Worm (Caenorhabditis elegans) whole organism, L3 larva: ENCODE data around the gene C27D6.11.

Source experiments
- R02D3.7 ChIP-seq: fragments of 150-350 bp; optimal IDR thresholded peaks from 2 replicates; lab custom pipeline; 2014; ENCODE audit warnings: missing biosample characterization, missing genetic modification characterization
- ZK546.5 ChIP-seq: sonication (generic microtip); optimal IDR thresholded peaks from 2 replicates; lab custom pipeline; 2017; ENCODE audit warnings: missing biosample characterization, missing genetic modification characterization
- aly-2 ChIP-seq: fragments of 150-350 bp; optimal IDR thresholded peaks from 2 replicates; lab custom pipeline; 2014; ENCODE audit warnings: missing biosample characterization, missing genetic modification characterization
- ceh-16 ChIP-seq: sonication (generic microtip); optimal IDR thresholded peaks from 2 replicates; lab custom pipeline; 2017; ENCODE audit warnings: missing biosample characterization, missing genetic modification characterization
- ceh-9 ChIP-seq: sonication (generic microtip); optimal IDR thresholded peaks from 2 replicates; lab custom pipeline; 2018; ENCODE audit warnings: missing biosample characterization, missing genetic modification characterization
- egl-27 ChIP-seq: sonication (generic microtip); optimal IDR thresholded peaks from 4 replicates; lab custom pipeline; 2017; ENCODE audit warnings: missing biosample characterization, missing genetic modification reagents, missing genetic modification characterization
- elt-1 ChIP-seq: fragments of 150-350 bp; optimal IDR thresholded peaks from 2 replicates; lab custom pipeline; 2014; ENCODE audit warnings: missing biosample characterization, missing genetic modification characterization
- elt-2 ChIP-seq: sonication (generic microtip); optimal IDR thresholded peaks from 2 replicates; lab custom pipeline; 2016; ENCODE audit warnings: missing genetic modification reagents, mild to moderate bottlenecking, missing genetic modification characterization, missing compliant biosample characterization
- elt-3 ChIP-seq, 3 experiments: fragments of 150-350 bp in 1 of 3; sonication (generic microtip) in 2 of 3; optimal IDR thresholded peaks; 2 replicates in 2 of 3; 4 replicates in 1 of 3; lab custom pipeline; 2014 to 2017; ENCODE audit warnings: missing biosample characterization in 3 of 3, missing genetic modification characterization in 3 of 3
- eor-1 ChIP-seq, 2 experiments: fragments of 150-350 bp; optimal IDR thresholded peaks; 2 replicates each; lab custom pipeline; 2014 to 2018; ENCODE audit warnings: missing biosample characterization in 2 of 2, missing genetic modification characterization in 2 of 2
- fos-1 ChIP-seq: fragments of 150-350 bp; optimal IDR thresholded peaks from 2 replicates; lab custom pipeline; 2014; ENCODE audit warnings: missing biosample characterization, missing genetic modification characterization
- hmg-11 ChIP-seq: sonication (generic microtip); optimal IDR thresholded peaks from 2 replicates; lab custom pipeline; 2016; ENCODE audit warnings: missing genetic modification characterization, missing compliant biosample characterization
- jun-1 ChIP-seq: fragments of 150-350 bp; optimal IDR thresholded peaks from 2 replicates; lab custom pipeline; 2014; ENCODE audit warnings: missing biosample characterization, missing genetic modification reagents, missing genetic modification characterization
- lin-15B ChIP-seq: fragments of 150-350 bp; optimal IDR thresholded peaks from 2 replicates; lab custom pipeline; 2014; ENCODE audit warnings: missing biosample characterization, missing genetic modification characterization
- lin-39 ChIP-seq: fragments of 150-350 bp; optimal IDR thresholded peaks from 2 replicates; lab custom pipeline; 2018; ENCODE audit warnings: missing biosample characterization, missing genetic modification reagents, missing genetic modification characterization
- mml-1 ChIP-seq: fragments of 150-350 bp; sonication (generic microtip); optimal IDR thresholded peaks from 3 replicates; lab custom pipeline; 2014; ENCODE audit warnings: missing biosample characterization, missing genetic modification characterization
- nfya-1 ChIP-seq: sonication (generic microtip); optimal IDR thresholded peaks from 2 replicates; lab custom pipeline; 2017; ENCODE audit warnings: missing genetic modification characterization, mild to moderate bottlenecking, missing compliant biosample characterization, antibody characterized with exemption, moderate library complexity; ENCODE audit not compliant: insufficient read depth
- nhr-12 ChIP-seq: fragments of 150-350 bp; optimal IDR thresholded peaks from 2 replicates; lab custom pipeline; 2014; ENCODE audit warnings: missing biosample characterization, missing genetic modification characterization
- nhr-23 ChIP-seq: fragments of 150-350 bp; optimal IDR thresholded peaks from 2 replicates; lab custom pipeline; 2014; ENCODE audit warnings: missing biosample characterization, missing genetic modification reagents, missing genetic modification characterization
- nhr-237 ChIP-seq: fragments of 150-350 bp; optimal IDR thresholded peaks from 2 replicates; lab custom pipeline; 2014; ENCODE audit warnings: missing biosample characterization, missing genetic modification characterization
- nhr-25 ChIP-seq: sonication (generic microtip); optimal IDR thresholded peaks from 2 replicates; lab custom pipeline; 2017; ENCODE audit warnings: missing biosample characterization, missing genetic modification characterization
- nhr-28 ChIP-seq: fragments of 150-350 bp; optimal IDR thresholded peaks from 2 replicates; lab custom pipeline; 2014; ENCODE audit warnings: missing biosample characterization, missing genetic modification characterization
- nhr-76 ChIP-seq: fragments of 150-350 bp; sonication (generic microtip); optimal IDR thresholded peaks from 5 replicates; lab custom pipeline; 2014; ENCODE audit warnings: missing biosample characterization, missing genetic modification characterization
- nhr-77 ChIP-seq: fragments of 150-350 bp; optimal IDR thresholded peaks from 2 replicates; lab custom pipeline; 2014; ENCODE audit warnings: missing biosample characterization, missing genetic modification characterization
- pha-4 ChIP-seq: fragments of 150-350 bp; optimal IDR thresholded peaks from 2 replicates; lab custom pipeline; 2014; ENCODE audit warnings: missing biosample characterization, missing genetic modification reagents, missing genetic modification characterization
- pqm-1 ChIP-seq: fragments of 150-350 bp; optimal IDR thresholded peaks from 2 replicates; lab custom pipeline; 2017; ENCODE audit warnings: missing biosample characterization, missing genetic modification characterization, inconsistent platforms
- sea-2 ChIP-seq: fragments of 150-350 bp; sonication (generic microtip); optimal IDR thresholded peaks from 4 replicates; lab custom pipeline; 2014; ENCODE audit warnings: missing biosample characterization, missing genetic modification reagents, missing genetic modification characterization
- snpc-4 ChIP-seq: fragments of 150-350 bp; optimal IDR thresholded peaks from 2 replicates; lab custom pipeline; 2014; ENCODE audit warnings: missing biosample characterization, missing genetic modification characterization
- unc-39 ChIP-seq: sonication (generic microtip); optimal IDR thresholded peaks from 4 replicates; lab custom pipeline; 2017; ENCODE audit warnings: missing biosample characterization, missing genetic modification characterization
- unc-62 ChIP-seq: fragments of 150-350 bp; sonication (generic microtip); optimal IDR thresholded peaks from 4 replicates; lab custom pipeline; 2014; ENCODE audit warnings: missing biosample characterization, missing genetic modification reagents, missing genetic modification characterization
- zag-1 ChIP-seq: fragments of 150-350 bp; optimal IDR thresholded peaks from 2 replicates; lab custom pipeline; 2014; ENCODE audit warnings: missing biosample characterization, missing genetic modification characterization
- ztf-11 ChIP-seq: fragments of 150-350 bp; optimal IDR thresholded peaks from 2 replicates; lab custom pipeline; 2014; ENCODE audit warnings: missing biosample characterization, missing genetic modification characterization
- ztf-4 ChIP-seq: fragments of 150-350 bp; optimal IDR thresholded peaks from 2 replicates; lab custom pipeline; 2014; ENCODE audit warnings: missing biosample characterization, missing genetic modification characterization

The C27D6.11 gene

ce11 chrII:5200205-5200604, 39.2 kb upstream of the C27D6.11 start:
- TF ChIP-seq elt-2 (tag; lab: Kevin White, UChicago) (peak; percentile 40), snpc-4 (tag; lab: Kevin White, UChicago) (peak; percentile 78), nfya-1 (peak; percentile 6)

DNA sequence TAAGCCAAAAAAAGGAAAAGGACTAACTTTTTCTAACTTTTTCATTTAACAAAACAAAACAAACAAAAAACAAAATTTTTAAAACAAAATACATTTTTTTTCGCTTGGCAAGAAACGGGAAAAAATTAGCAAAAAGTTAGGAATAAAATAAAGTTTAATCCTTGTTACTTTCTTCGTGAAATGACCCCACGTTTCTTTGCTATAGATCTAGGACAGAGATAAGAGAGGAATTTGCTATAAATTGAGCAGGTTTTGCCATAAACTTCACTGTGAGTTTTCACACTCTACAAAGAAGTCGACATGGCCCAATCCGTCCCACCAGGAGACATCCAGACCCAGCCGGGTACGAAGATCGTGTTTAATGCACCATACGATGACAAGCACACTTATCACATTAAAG, 38.5 kb upstream of the C27D6.11 start, which contains the start of gene msp-50:
msp-50 (plus strand) TSS at position 301 of the 400 bp plus-strand sequence.
- TF ChIP-seq hmg-11 (tag; lab: Kevin White, UChicago), result no peak
- no peak for TF ChIP-seq nhr-28 (tag; lab: Kevin White, UChicago)
- TF ChIP-seq nfya-1, result no peak
- TF ChIP-seq nhr-23 (tag; lab: Kevin White, UChicago), result no peak
- TF ChIP-seq jun-1 (tag; lab: Kevin White, UChicago), result no peak
- no peak for TF ChIP-seq snpc-4 (tag; lab: Kevin White, UChicago)
- no peak for TF ChIP-seq pqm-1
- TF ChIP-seq unc-39 (tag; lab: Kevin White, UChicago), result no peak
- TF ChIP-seq egl-27 (tag; lab: Kevin White, UChicago), result no peak
- no peak for TF ChIP-seq fos-1 (tag; lab: Kevin White, UChicago)
- no peak for TF ChIP-seq aly-2 (tag; lab: Kevin White, UChicago)

DNA sequence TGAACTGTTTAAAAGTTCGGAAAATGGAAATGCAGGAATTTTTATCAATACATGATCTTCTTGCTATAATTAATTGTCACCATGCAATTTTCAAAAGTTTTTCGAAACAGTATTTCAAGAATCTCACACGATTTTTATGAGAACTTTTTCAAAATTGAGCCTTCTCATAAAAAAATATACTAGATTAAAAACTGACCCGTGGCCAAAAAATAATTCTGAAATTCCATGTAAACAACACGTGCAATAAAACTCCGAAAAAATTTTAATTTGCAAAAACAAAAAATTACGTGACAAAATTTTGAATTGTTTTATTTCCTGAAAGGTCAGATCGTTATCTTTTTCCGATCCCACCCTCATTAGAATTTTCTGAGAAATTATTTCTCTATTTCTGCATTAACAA, 34.5 kb upstream of the C27D6.11 start, which contains the start of gene C34F11.5:
C34F11.5 (plus strand) TSS at position 301 of the 400 bp plus-strand sequence.
- TF ChIP-seq ztf-4 (no peak), nhr-23 (tag; lab: Kevin White, UChicago) (no peak), R02D3.7 (tag; lab: Kevin White, UChicago) (no peak), lin-15B (no peak), nfya-1 (no peak), nhr-25 (tag; lab: Kevin White, UChicago) (no peak), mml-1 (tag; lab: Kevin White, UChicago) (no peak), unc-39 (tag; lab: Kevin White, UChicago) (no peak), nhr-237 (no peak)

DNA sequence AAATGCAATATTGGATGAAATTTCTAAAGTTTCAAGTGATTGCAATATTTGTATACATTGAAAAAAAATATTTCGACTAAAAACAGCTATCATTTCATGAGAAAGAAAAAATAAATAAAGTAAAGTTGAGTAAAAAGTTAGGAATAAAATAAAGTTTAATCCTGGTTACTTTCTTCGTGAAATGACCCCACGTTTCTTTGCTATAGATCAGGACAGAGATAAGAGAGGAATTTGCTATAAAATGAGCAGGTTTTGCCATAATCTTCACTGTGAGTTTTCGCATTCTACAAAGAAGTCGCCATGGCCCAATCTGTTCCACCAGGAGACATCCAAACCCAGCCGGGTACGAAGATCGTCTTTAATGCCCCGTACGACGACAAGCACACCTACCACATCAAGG, 33.1 kb upstream of the C27D6.11 start, which contains the start of gene msp-49:
msp-49 (plus strand) TSS at position 301 of the 400 bp plus-strand sequence.
- TF ChIP-seq aly-2 (tag; lab: Kevin White, UChicago) (no peak), lin-39 (tag; lab: Kevin White, UChicago) (no peak), elt-3 (tag; optimal IDR thresholded peaks at IDR 0.05; lab: Kevin White, UChicago) (no peak), elt-2 (tag; lab: Kevin White, UChicago) (no peak), ceh-9 (tag; lab: Kevin White, UChicago) (no peak), nhr-12 (tag; lab: Kevin White, UChicago) (no peak), ztf-11 (no peak), nhr-77 (tag; lab: Kevin White, UChicago) (no peak), nhr-28 (tag; lab: Kevin White, UChicago) (no peak), unc-62 (GFP tag; lab: Kevin White, UChicago) (no peak), nhr-25 (tag; lab: Kevin White, UChicago) (no peak), hmg-11 (tag; lab: Kevin White, UChicago) (no peak), eor-1 (tag; optimal IDR thresholded peaks at IDR 0.05; lab: Kevin White, UChicago) (no peak), lin-15B (no peak), unc-39 (tag; lab: Kevin White, UChicago) (no peak), elt-1 (tag; lab: Kevin White, UChicago) (no peak), pqm-1 (no peak), egl-27 (tag; lab: Kevin White, UChicago) (no peak), sea-2 (GFP tag; lab: Kevin White, UChicago) (no peak)

DNA sequence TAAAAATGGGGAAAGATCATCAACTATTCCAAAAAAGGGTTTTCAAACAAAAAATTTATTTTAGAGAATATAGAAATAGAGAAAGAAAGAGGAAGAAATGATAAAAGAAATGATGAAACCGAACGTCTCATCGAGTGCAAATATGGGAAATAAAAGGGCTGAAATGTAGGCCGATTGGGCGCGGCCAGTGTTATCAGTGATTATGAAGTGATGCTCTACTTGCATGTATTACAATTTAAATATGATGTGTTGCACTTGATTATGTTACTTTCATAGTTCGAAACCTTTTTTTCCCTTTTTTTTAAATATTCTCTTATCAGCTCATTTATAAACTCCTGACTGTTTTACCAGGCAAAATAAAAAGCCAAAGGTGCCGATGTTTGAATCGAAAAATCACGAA, 30.8 kb upstream of the C27D6.11 start:
- TF ChIP-seq pha-4 (tag; lab: Kevin White, UChicago) (peak; percentile 10), pqm-1 (peak; percentile 92), elt-2 (tag; lab: Kevin White, UChicago) (peak; percentile 99), sea-2 (GFP tag; lab: Kevin White, UChicago) (no peak), ceh-16 (tag; lab: Kevin White, UChicago) (no peak), jun-1 (tag; lab: Kevin White, UChicago) (peak; percentile 45), nhr-76 (tag; lab: Kevin White, UChicago) (no peak), nfya-1 (no peak), ZK546.5 (tag; lab: Kevin White, UChicago) (no peak), zag-1 (tag; lab: Kevin White, UChicago) (no peak)
